Fruit fly (Drosophila melanogaster): ENCODE measurements around the gene Alp12.
A peak's percentile ranks its signal among the peaks of the same experiment; 100 is the strongest.

Gene Alp12

DNA sequence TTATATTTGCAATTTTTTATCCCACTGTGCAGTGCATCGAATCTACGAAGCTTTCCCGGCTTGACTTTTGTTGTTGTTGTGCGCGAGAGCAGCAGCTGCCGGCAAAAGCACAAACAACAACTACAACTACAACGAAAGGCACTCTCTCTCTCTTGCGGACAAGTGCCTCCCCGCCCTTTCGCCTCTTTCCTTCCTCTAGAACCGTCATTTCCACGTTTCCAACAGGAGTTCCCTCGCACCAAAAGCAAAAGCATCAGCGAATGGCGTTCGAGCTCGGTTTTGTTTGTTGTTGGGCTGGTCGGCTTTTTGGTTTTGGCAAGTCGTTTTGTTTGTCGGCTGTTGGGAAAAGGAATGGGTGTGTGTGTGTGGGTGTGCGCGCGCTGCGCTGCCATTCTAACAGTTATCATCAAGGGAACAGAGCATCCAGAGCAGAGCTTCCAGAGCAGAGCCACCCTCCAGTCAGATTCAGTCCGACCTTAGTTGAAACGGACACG lies 40.0 kb downstream of the Alp12 start, which contains the start of gene tj (continued):
- TF ChIP-seq tx (GFP tag; optimal IDR thresholded peaks at IDR 0.05) = no peak
- TF ChIP-seq BEAF-32 (GFP tag; optimal IDR thresholded peaks at IDR 0.05) = no peak
- TF ChIP-seq Ptx1 (GFP tag; IDR thresholded peaks at IDR 0.05) = no peak
- no peak for TF ChIP-seq Mes4 (GFP tag; optimal IDR thresholded peaks at IDR 0.05)
- TF ChIP-seq Blimp-1 (GFP tag; optimal IDR thresholded peaks at IDR 0.05) = no peak
- TF ChIP-seq Aef1 (GFP tag; IDR thresholded peaks at IDR 0.05) = peak; percentile 43
- TF ChIP-seq Vsx1 (GFP tag; optimal IDR thresholded peaks at IDR 0.05) = no peak
- no peak for TF ChIP-seq CG1603 (tag; optimal IDR thresholded peaks at IDR 0.05)
- TF ChIP-seq CG17912 (GFP tag; optimal IDR thresholded peaks at IDR 0.05) = no peak
- no peak for TF ChIP-seq zf30C (GFP tag; optimal IDR thresholded peaks at IDR 0.05)
- no peak for TF ChIP-seq sisA (GFP tag; IDR thresholded peaks at IDR 0.05)
- TF ChIP-seq PHDP (tag; optimal IDR thresholded peaks at IDR 0.05) = no peak
- no peak for TF ChIP-seq CG10366 (GFP tag; IDR thresholded peaks at IDR 0.05)
- TF ChIP-seq ro (GFP tag; IDR thresholded peaks at IDR 0.05) = no peak
- TF ChIP-seq CG10321 (GFP tag; IDR thresholded peaks at IDR 0.05) = no peak
- TF ChIP-seq Bdp1 (GFP tag; optimal IDR thresholded peaks at IDR 0.05) = no peak
- no peak for TF ChIP-seq MESR4 (GFP tag; optimal IDR thresholded peaks at IDR 0.05)
- TF ChIP-seq NFAT (GFP tag; IDR thresholded peaks at IDR 0.05) = no peak
- TF ChIP-seq CG14441 (GFP tag; IDR thresholded peaks at IDR 0.05) = no peak
- TF ChIP-seq Dll (GFP tag; IDR thresholded peaks at IDR 0.05; ENCODE audit: partially characterized antibody) = no peak
- no peak for TF ChIP-seq Lim3 (GFP tag; IDR thresholded peaks at IDR 0.05)
- TF ChIP-seq YL-1 (GFP tag; optimal IDR thresholded peaks at IDR 0.05) = no peak
- no peak for TF ChIP-seq nerfin-2 (GFP tag; IDR thresholded peaks at IDR 0.05; ENCODE audit: partially characterized antibody)
- TF ChIP-seq Adf1 (GFP tag; IDR thresholded peaks at IDR 0.05) = peak; percentile 29; the same call in 1 of the 2 replicates
- no peak for TF ChIP-seq H2.0 (GFP tag; IDR thresholded peaks at IDR 0.05)
- no peak for TF ChIP-seq CG16813 (GFP tag; IDR thresholded peaks at IDR 0.05; ENCODE audit: partially characterized antibody)
- TF ChIP-seq Dad (GFP tag; optimal IDR thresholded peaks at IDR 0.05) = no peak
- no peak for TF ChIP-seq CG6689 (GFP tag; IDR thresholded peaks at IDR 0.05)
- peak; percentile 96 for TF ChIP-seq Nf-YC (tag; optimal IDR thresholded peaks at IDR 0.05)
- TF ChIP-seq Med (GFP tag) = no peak
- TF ChIP-seq CG13894 (tag; optimal IDR thresholded peaks at IDR 0.05) = no peak
- no peak for TF ChIP-seq CG13624 (GFP tag; optimal IDR thresholded peaks at IDR 0.05)
- TF ChIP-seq cg (GFP tag; optimal IDR thresholded peaks at IDR 0.05) = peak; percentile 53
- no peak for TF ChIP-seq Xrp1 (GFP tag; IDR thresholded peaks at IDR 0.05)
- peak; percentile 71 for TF ChIP-seq CG4360 (GFP tag; IDR thresholded peaks at IDR 0.05)
- TF ChIP-seq CG2129 (GFP tag; IDR thresholded peaks at IDR 0.05; ENCODE audit: partially characterized antibody) = no peak
- no peak for TF ChIP-seq Ssrp (tag; optimal IDR thresholded peaks at IDR 0.05)
- TF ChIP-seq fd64A (GFP tag; optimal IDR thresholded peaks at IDR 0.05) = no peak
- no peak for TF ChIP-seq esg (GFP tag; conservative IDR thresholded peaks at IDR 0.05)
- no peak for TF ChIP-seq pzg (GFP tag; optimal IDR thresholded peaks at IDR 0.05)
- no peak for TF ChIP-seq CG10959 (GFP tag; IDR thresholded peaks at IDR 0.05)
- no peak for TF ChIP-seq CG31388 (GFP tag; optimal IDR thresholded peaks at IDR 0.05)
- TF ChIP-seq Ets65A (GFP tag) = peak; percentile 66
- no peak for TF ChIP-seq Gug (GFP tag; IDR thresholded peaks at IDR 0.05)
- TF ChIP-seq gsb-n (tag; optimal IDR thresholded peaks at IDR 0.05) = no peak
- no peak for TF ChIP-seq CG5180 (GFP tag; optimal IDR thresholded peaks at IDR 0.05)
- no peak for TF ChIP-seq Jarid2 (GFP tag; optimal IDR thresholded peaks at IDR 0.05)
- no peak for TF ChIP-seq fu2 (GFP tag; optimal IDR thresholded peaks at IDR 0.05)
- no peak for TF ChIP-seq tll (GFP tag; optimal IDR thresholded peaks at IDR 0.05)
- TF ChIP-seq HLH54F (GFP tag; optimal IDR thresholded peaks at IDR 0.05) = no peak
- no peak for TF ChIP-seq CG10543 (GFP tag; optimal IDR thresholded peaks at IDR 0.05)

All from whole organism, embryonic.